Worm (Caenorhabditis elegans) whole organism, mixed stage, embryonic: ENCODE data around the gene T04C12.1.

ENCODE experiments used
- M03D4.4 ChIP-seq: sonication (generic microtip); optimal IDR thresholded peaks from 2 replicates; lab custom pipeline; 2017; ENCODE audit warnings: mild to moderate bottlenecking, missing genetic modification characterization, missing compliant biosample characterization
- bed-3 ChIP-seq: fragments of 200-800 bp; sonication (Bioruptor generic); optimal IDR thresholded peaks from 3 replicates; lab custom pipeline; 2018; ENCODE audit warnings: mild to moderate bottlenecking, missing genetic modification characterization, moderate library complexity, missing compliant biosample characterization
- blmp-1 ChIP-seq: fragments of 150-350 bp; optimal IDR thresholded peaks from 2 replicates; lab custom pipeline; 2014; ENCODE audit warnings: missing biosample characterization, missing genetic modification characterization
- ceh-39 ChIP-seq: fragments of 150-350 bp; optimal IDR thresholded peaks from 2 replicates; lab custom pipeline; 2014; ENCODE audit warnings: missing biosample characterization, missing genetic modification characterization
- ceh-43 ChIP-seq: fragments of 200-800 bp; sonication (Bioruptor generic); optimal IDR thresholded peaks from 2 replicates; lab custom pipeline; 2018; ENCODE audit warnings: mild to moderate bottlenecking, missing genetic modification characterization, moderate library complexity, missing compliant biosample characterization
- ceh-83 ChIP-seq: fragments of 200-800 bp; sonication (Bioruptor generic); optimal IDR thresholded peaks from 2 replicates; lab custom pipeline; 2018; ENCODE audit warnings: mild to moderate bottlenecking, missing genetic modification characterization, missing compliant biosample characterization
- ces-1 ChIP-seq: fragments of 150-350 bp; optimal IDR thresholded peaks from 2 replicates; lab custom pipeline; 2014; ENCODE audit warnings: missing biosample characterization, missing genetic modification reagents, missing genetic modification characterization
- cnd-1 ChIP-seq: fragments of 200-800 bp; sonication (Bioruptor generic); optimal IDR thresholded peaks from 2 replicates; lab custom pipeline; 2018; ENCODE audit warnings: mild to moderate bottlenecking, missing genetic modification characterization, missing compliant biosample characterization
- drap-1 ChIP-seq: fragments of 200-800 bp; sonication (Bioruptor generic); optimal IDR thresholded peaks from 3 replicates; lab custom pipeline; 2018; ENCODE audit warnings: mild to moderate bottlenecking, missing genetic modification characterization, missing compliant biosample characterization
- elt-1 ChIP-seq: sonication (generic microtip); optimal IDR thresholded peaks from 2 replicates; lab custom pipeline; 2017; ENCODE audit warnings: missing genetic modification characterization, mild to moderate bottlenecking, missing compliant biosample characterization, antibody characterized with exemption, moderate library complexity, borderline replicate concordance; ENCODE audit not compliant: insufficient read depth
- elt-3 ChIP-seq: fragments of 150-350 bp; optimal IDR thresholded peaks from 2 replicates; lab custom pipeline; 2014; ENCODE audit warnings: missing biosample characterization, missing genetic modification characterization
- ham-2 ChIP-seq: fragments of 200-800 bp; sonication (Bioruptor generic); optimal IDR thresholded peaks from 2 replicates; lab custom pipeline; 2018; ENCODE audit warnings: mild to moderate bottlenecking, missing genetic modification characterization, missing compliant biosample characterization
- hlh-1 ChIP-seq: fragments of 150-350 bp; optimal IDR thresholded peaks from 2 replicates; lab custom pipeline; 2014; ENCODE audit warnings: missing biosample characterization, missing genetic modification reagents, missing genetic modification characterization
- lin-13 ChIP-seq: fragments of 150-350 bp; optimal IDR thresholded peaks from 2 replicates; lab custom pipeline; 2014; ENCODE audit warnings: missing biosample characterization, missing genetic modification characterization
- lin-32 ChIP-seq: fragments of 200-800 bp; sonication (Bioruptor generic); optimal IDR thresholded peaks from 2 replicates; lab custom pipeline; 2018; ENCODE audit warnings: mild to moderate bottlenecking, missing genetic modification characterization, missing compliant biosample characterization
- mep-1 ChIP-seq: fragments of 150-350 bp; optimal IDR thresholded peaks from 2 replicates; lab custom pipeline; 2017; ENCODE audit warnings: missing biosample characterization, missing genetic modification reagents, missing genetic modification characterization, inconsistent platforms
- mls-2 ChIP-seq: sonication (generic microtip); optimal IDR thresholded peaks from 2 replicates; lab custom pipeline; 2016; ENCODE audit warnings: mild to moderate bottlenecking, missing genetic modification characterization, moderate library complexity, missing compliant biosample characterization
- nhr-12 ChIP-seq: fragments of 150-350 bp; optimal IDR thresholded peaks from 2 replicates; lab custom pipeline; 2014; ENCODE audit warnings: missing biosample characterization, missing genetic modification characterization
- nhr-2 ChIP-seq: fragments of 150-350 bp; optimal IDR thresholded peaks from 2 replicates; lab custom pipeline; 2014; ENCODE audit warnings: missing biosample characterization, missing genetic modification characterization
- nhr-237 ChIP-seq: fragments of 150-350 bp; optimal IDR thresholded peaks from 2 replicates; lab custom pipeline; 2014; ENCODE audit warnings: missing biosample characterization, missing genetic modification characterization
- nhr-28 ChIP-seq: fragments of 150-350 bp; optimal IDR thresholded peaks from 2 replicates; lab custom pipeline; 2014; ENCODE audit warnings: missing biosample characterization, missing genetic modification characterization
- nhr-76 ChIP-seq: sonication (generic microtip); optimal IDR thresholded peaks from 2 replicates; lab custom pipeline; 2017; ENCODE audit warnings: missing biosample characterization, missing genetic modification characterization
- pha-4 ChIP-seq: fragments of 150-350 bp; optimal IDR thresholded peaks from 2 replicates; lab custom pipeline; 2018; ENCODE audit warnings: missing biosample characterization, missing genetic modification reagents, missing genetic modification characterization
- sem-2 ChIP-seq: fragments of 200-800 bp; sonication (Bioruptor generic); optimal IDR thresholded peaks from 2 replicates; lab custom pipeline; 2018; ENCODE audit warnings: mild to moderate bottlenecking, missing genetic modification characterization, missing compliant biosample characterization
- snpc-4 ChIP-seq: fragments of 150-350 bp; optimal IDR thresholded peaks from 2 replicates; lab custom pipeline; 2014; ENCODE audit warnings: missing biosample characterization, missing genetic modification characterization
- sptf-1 ChIP-seq: sonication (generic microtip); optimal IDR thresholded peaks from 2 replicates; lab custom pipeline; 2017; ENCODE audit warnings: mild to moderate bottlenecking, missing genetic modification characterization, moderate library complexity, missing compliant biosample characterization
- tbx-8 ChIP-seq: fragments of 200-800 bp; sonication (Bioruptor generic); optimal IDR thresholded peaks from 2 replicates; lab custom pipeline; 2018; ENCODE audit warnings: mild to moderate bottlenecking, missing genetic modification characterization, moderate library complexity, missing compliant biosample characterization
- unc-120 ChIP-seq: sonication (generic microtip); optimal IDR thresholded peaks from 2 replicates; lab custom pipeline; 2017; ENCODE audit warnings: missing genetic modification characterization, missing compliant biosample characterization; ENCODE audit not compliant: poor library complexity, severe bottlenecking
- unc-39 ChIP-seq: fragments of 150-350 bp; optimal IDR thresholded peaks from 2 replicates; lab custom pipeline; 2014; ENCODE audit warnings: missing biosample characterization, missing genetic modification characterization
- unc-62 ChIP-seq: fragments of 150-350 bp; optimal IDR thresholded peaks from 2 replicates; lab custom pipeline; 2014; ENCODE audit warnings: missing biosample characterization, missing genetic modification reagents, missing genetic modification characterization
- zip-8 ChIP-seq: fragments of 150-350 bp; optimal IDR thresholded peaks from 2 replicates; lab custom pipeline; 2014; ENCODE audit warnings: missing biosample characterization, missing genetic modification characterization
- ztf-11 ChIP-seq: fragments of 150-350 bp; optimal IDR thresholded peaks from 2 replicates; lab custom pipeline; 2014; ENCODE audit warnings: missing biosample characterization, missing genetic modification characterization

Gene T04C12.1

ce11 chrV:11016846-11017553 lies 42.1 kb downstream of the T04C12.1 start:
- no peak for TF ChIP-seq nhr-76
- no peak for TF ChIP-seq zip-8 (tag; lab: Kevin White, UChicago)
- no peak for TF ChIP-seq elt-3 (tag; lab: Kevin White, UChicago)
- TF ChIP-seq mep-1 (tag; lab: Kevin White, UChicago): no peak
- no peak for TF ChIP-seq blmp-1 (tag; lab: Kevin White, UChicago)
- no peak for TF ChIP-seq ceh-39 (tag; lab: Kevin White, UChicago)
- no peak for TF ChIP-seq pha-4 (tag; lab: Kevin White, UChicago)

ce11 chrV:11014758-11015157 lies 44.3 kb downstream of the T04C12.1 start:
- TF ChIP-seq sptf-1: no peak
- TF ChIP-seq blmp-1 (tag; lab: Kevin White, UChicago): no peak
- TF ChIP-seq ham-2 (GFP tag; lab: Kevin White, UChicago): no peak
- TF ChIP-seq nhr-28 (tag; lab: Kevin White, UChicago): no peak
- no peak for TF ChIP-seq elt-1 (tag; lab: Kevin White, UChicago)
- TF ChIP-seq nhr-12 (tag; lab: Kevin White, UChicago): no peak
- TF ChIP-seq ceh-43: no peak
- no peak for TF ChIP-seq sem-2
- no peak for TF ChIP-seq tbx-8
- TF ChIP-seq lin-13 (tag; lab: Kevin White, UChicago): no peak

- no peak for TF ChIP-seq drap-1 (GFP tag; lab: Kevin White, UChicago)
- no peak for TF ChIP-seq nhr-28 (tag; lab: Kevin White, UChicago)
- no peak for TF ChIP-seq mep-1 (tag; lab: Kevin White, UChicago)
These were observed 45.9 kb downstream of the T04C12.1 start for ce11 chrV:11013179-11013578.

- no peak for TF ChIP-seq cnd-1 (tag; lab: Kevin White, UChicago)
- no peak for TF ChIP-seq blmp-1 (tag; lab: Kevin White, UChicago)
- TF ChIP-seq M03D4.4 (tag; lab: Kevin White, UChicago): no peak
- TF ChIP-seq pha-4 (tag; lab: Kevin White, UChicago): no peak
- TF ChIP-seq ceh-83: no peak
- no peak for TF ChIP-seq mep-1 (tag; lab: Kevin White, UChicago)
- no peak for TF ChIP-seq ham-2 (GFP tag; lab: Kevin White, UChicago)
- TF ChIP-seq lin-13 (tag; lab: Kevin White, UChicago): no peak
- no peak for TF ChIP-seq nhr-12 (tag; lab: Kevin White, UChicago)
- no peak for TF ChIP-seq zip-8 (tag; lab: Kevin White, UChicago)
- no peak for TF ChIP-seq nhr-237
- TF ChIP-seq ces-1 (GFP tag; lab: Kevin White, UChicago): no peak
- TF ChIP-seq mls-2 (tag; lab: Kevin White, UChicago): no peak
- no peak for TF ChIP-seq tbx-8
- TF ChIP-seq elt-3 (tag; lab: Kevin White, UChicago): no peak
- TF ChIP-seq drap-1 (GFP tag; lab: Kevin White, UChicago): no peak
- no peak for TF ChIP-seq snpc-4 (tag; lab: Kevin White, UChicago)
- TF ChIP-seq ztf-11 (tag; lab: Kevin White, UChicago): no peak
- no peak for TF ChIP-seq nhr-2
These were observed 46.6 kb downstream of the T04C12.1 start, which contains the start of gene C13G3.1 for ce11 chrV:11012419-11012818. C13G3.1 (minus strand) TSS chrV:11012465.

ce11 chrV:11011807-11012206 lies 47.3 kb downstream of the T04C12.1 start:
- TF ChIP-seq ces-1 (GFP tag; lab: Kevin White, UChicago): no peak
- TF ChIP-seq elt-3 (tag; lab: Kevin White, UChicago): no peak
- TF ChIP-seq blmp-1 (tag; lab: Kevin White, UChicago): no peak
- TF ChIP-seq unc-62: no peak
- no peak for TF ChIP-seq nhr-76
- TF ChIP-seq bed-3 (GFP tag; lab: Kevin White, UChicago): no peak
- no peak for TF ChIP-seq sptf-1
- TF ChIP-seq ceh-83: no peak
- no peak for TF ChIP-seq unc-120
- no peak for TF ChIP-seq lin-32 (GFP tag; lab: Kevin White, UChicago)
- TF ChIP-seq hlh-1 (tag; lab: Kevin White, UChicago): no peak
- no peak for TF ChIP-seq unc-39 (tag; lab: Kevin White, UChicago)
- TF ChIP-seq nhr-28 (tag; lab: Kevin White, UChicago): no peak
- no peak for TF ChIP-seq snpc-4 (tag; lab: Kevin White, UChicago)
- no peak for TF ChIP-seq ztf-11 (tag; lab: Kevin White, UChicago)
- no peak for TF ChIP-seq zip-8 (tag; lab: Kevin White, UChicago)
- TF ChIP-seq drap-1 (GFP tag; lab: Kevin White, UChicago): no peak
- no peak for TF ChIP-seq tbx-8
- TF ChIP-seq mep-1 (tag; lab: Kevin White, UChicago): no peak
